Worm (Caenorhabditis elegans) whole organism, L2 larva: ENCODE measurements around the gene tcl-2.

Source experiments
- F13H6.1 ChIP-seq: sonication (generic microtip); optimal IDR thresholded peaks from 2 replicates; lab custom pipeline; 2016; ENCODE audit warnings: missing genetic modification characterization, missing compliant biosample characterization
- alr-1 ChIP-seq: fragments of 150-350 bp; optimal IDR thresholded peaks from 2 replicates; lab custom pipeline; 2014; ENCODE audit warnings: missing biosample characterization, missing genetic modification characterization
- aly-2 ChIP-seq: fragments of 150-350 bp; optimal IDR thresholded peaks from 2 replicates; lab custom pipeline; 2014; ENCODE audit warnings: missing biosample characterization, missing genetic modification characterization
- ceh-82 ChIP-seq: fragments of 150-350 bp; optimal IDR thresholded peaks from 2 replicates; lab custom pipeline; 2014; ENCODE audit warnings: missing biosample characterization, missing genetic modification characterization
- crh-2 ChIP-seq: sonication (generic microtip); optimal IDR thresholded peaks from 2 replicates; lab custom pipeline; 2017; ENCODE audit warnings: missing biosample characterization, missing genetic modification characterization
- egl-27 ChIP-seq: sonication (generic microtip); optimal IDR thresholded peaks from 3 replicates; lab custom pipeline; 2017; ENCODE audit warnings: missing biosample characterization, missing genetic modification reagents, missing genetic modification characterization
- elt-1 ChIP-seq: fragments of 150-350 bp; optimal IDR thresholded peaks from 2 replicates; lab custom pipeline; 2014; ENCODE audit warnings: missing biosample characterization, missing genetic modification characterization
- fos-1 ChIP-seq: fragments of 150-350 bp; optimal IDR thresholded peaks from 2 replicates; lab custom pipeline; 2014; ENCODE audit warnings: missing biosample characterization, missing genetic modification characterization
- gmeb-1 ChIP-seq: fragments of 150-350 bp; optimal IDR thresholded peaks from 2 replicates; lab custom pipeline; 2014; ENCODE audit warnings: missing biosample characterization, missing genetic modification characterization
- lin-11 ChIP-seq: fragments of 150-350 bp; sonication (generic microtip); optimal IDR thresholded peaks from 2 replicates; lab custom pipeline; 2014; ENCODE audit warnings: missing biosample characterization, missing genetic modification characterization, inconsistent platforms, mixed read lengths
- lin-13 ChIP-seq: fragments of 150-350 bp; optimal IDR thresholded peaks from 2 replicates; lab custom pipeline; 2014; ENCODE audit warnings: missing biosample characterization, missing genetic modification reagents, missing genetic modification characterization
- lsy-2 ChIP-seq, 2 experiments: fragments of 150-350 bp in 1 of 2; sonication (generic microtip) in 1 of 2; optimal IDR thresholded peaks; 2 replicates each; lab custom pipeline; 2014 to 2017; ENCODE audit warnings: missing biosample characterization in 2 of 2, missing genetic modification characterization in 2 of 2
- mab-5 ChIP-seq: fragments of 150-350 bp; optimal IDR thresholded peaks from 2 replicates; lab custom pipeline; 2014; ENCODE audit warnings: missing biosample characterization, missing genetic modification characterization
- mbf-1 ChIP-seq: sonication (generic microtip); optimal IDR thresholded peaks from 2 replicates; lab custom pipeline; 2017; ENCODE audit warnings: missing biosample characterization, missing genetic modification characterization
- mdl-1 ChIP-seq, 2 experiments: fragments of 150-350 bp in 1 of 2; sonication (generic microtip) in 1 of 2; optimal IDR thresholded peaks; 2 replicates each; lab custom pipeline; 2017; ENCODE audit warnings: missing biosample characterization in 2 of 2, missing genetic modification characterization in 2 of 2
- nhr-23 ChIP-seq: fragments of 150-350 bp; optimal IDR thresholded peaks from 2 replicates; lab custom pipeline; 2014; ENCODE audit warnings: missing biosample characterization, missing genetic modification reagents, missing genetic modification characterization
- nhr-237 ChIP-seq: fragments of 150-350 bp; optimal IDR thresholded peaks from 2 replicates; lab custom pipeline; 2014; ENCODE audit warnings: missing biosample characterization, missing genetic modification characterization
- nhr-6 ChIP-seq: fragments of 150-350 bp; optimal IDR thresholded peaks from 2 replicates; lab custom pipeline; 2014; ENCODE audit warnings: missing biosample characterization, missing genetic modification characterization
- nhr-77 ChIP-seq: fragments of 150-350 bp; optimal IDR thresholded peaks from 2 replicates; lab custom pipeline; 2014; ENCODE audit warnings: missing biosample characterization, missing genetic modification characterization
- peb-1 ChIP-seq: fragments of 150-350 bp; optimal IDR thresholded peaks from 2 replicates; lab custom pipeline; 2014; ENCODE audit warnings: missing biosample characterization, missing genetic modification characterization
- sem-4 ChIP-seq: fragments of 150-350 bp; optimal IDR thresholded peaks from 2 replicates; lab custom pipeline; 2014; ENCODE audit warnings: missing biosample characterization, missing genetic modification reagents, missing genetic modification characterization
- skn-1 ChIP-seq: sonication (generic microtip); optimal IDR thresholded peaks from 2 replicates; lab custom pipeline; 2017; ENCODE audit warnings: missing biosample characterization, missing genetic modification characterization
- sma-9 ChIP-seq, 2 experiments: fragments of 150-350 bp in 1 of 2; sonication (generic microtip) in 1 of 2; optimal IDR thresholded peaks; 2 replicates each; lab custom pipeline; 2014 to 2016; ENCODE audit warnings: missing genetic modification characterization in 2 of 2, mild to moderate bottlenecking in 1 of 2, missing biosample characterization in 1 of 2, missing compliant biosample characterization in 1 of 2, missing genetic modification reagents in 1 of 2, moderate library complexity in 1 of 2
- unc-39 ChIP-seq: fragments of 150-350 bp; optimal IDR thresholded peaks from 2 replicates; lab custom pipeline; 2014; ENCODE audit warnings: missing biosample characterization, missing genetic modification characterization

Gene tcl-2

DNA sequence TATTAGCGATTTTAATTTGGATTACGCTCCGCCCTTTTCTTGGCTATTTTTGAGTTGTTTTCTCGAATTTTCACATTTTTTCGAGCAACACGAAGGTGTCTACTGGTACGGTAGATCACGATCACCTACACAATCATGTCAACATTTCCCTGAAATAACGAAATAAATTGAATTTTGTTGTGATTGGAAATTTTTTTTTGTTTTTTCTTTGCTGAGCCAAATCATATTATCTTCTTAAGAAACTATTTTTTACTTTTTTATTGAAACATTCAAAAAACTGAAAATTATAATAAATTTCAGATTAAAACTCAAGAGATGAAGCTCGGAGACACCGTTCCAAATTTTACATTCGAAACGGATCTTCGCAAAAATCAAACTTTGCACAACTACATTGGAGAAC is 39.4 kb downstream of the tcl-2 start, which contains the start of gene prdx-6:
TSS of gene prdx-6 (plus strand) at position 301 of the 400 bp plus-strand sequence.
- TF ChIP-seq lsy-2 (tag; optimal IDR thresholded peaks at IDR 0.05; lab: Kevin White, UChicago) (no peak), alr-1 (no peak), elt-1 (no peak), aly-2 (tag; lab: Kevin White, UChicago) (no peak), sem-4 (tag; lab: Kevin White, UChicago) (no peak), unc-39 (tag; lab: Kevin White, UChicago) (no peak), mbf-1 (no peak), F13H6.1 (tag; lab: Kevin White, UChicago) (no peak), mdl-1 (tag; optimal IDR thresholded peaks at IDR 0.05; lab: Kevin White, UChicago) (no peak), peb-1 (no peak), egl-27 (tag; lab: Kevin White, UChicago) (no peak), nhr-6 (no peak), nhr-23 (no peak), ceh-82 (no peak), lin-13 (no peak), nhr-237 (tag; lab: Kevin White, UChicago) (no peak), skn-1 (no peak), crh-2 (no peak), gmeb-1 (no peak)

- no peak for TF ChIP-seq nhr-77 (tag; lab: Kevin White, UChicago)
- TF ChIP-seq fos-1: no peak
- no peak for TF ChIP-seq mab-5 (tag; lab: Kevin White, UChicago)
- no peak for TF ChIP-seq lin-11 (tag; lab: Kevin White, UChicago)
- TF ChIP-seq aly-2 (tag; lab: Kevin White, UChicago): no peak
- TF ChIP-seq F13H6.1 (tag; lab: Kevin White, UChicago): no peak
- no peak for TF ChIP-seq sma-9 (GFP tag; optimal IDR thresholded peaks at IDR 0.05; lab: Kevin White, UChicago)
- no peak for TF ChIP-seq sma-9 (tag; optimal IDR thresholded peaks at IDR 0.05; lab: Kevin White, UChicago)
These were observed 52.8 kb downstream of the tcl-2 start, which contains the start of gene gtf-2H1 for ce11 chrIV:231673-232072. TSS of gene gtf-2H1 (minus strand) at chrIV:231773.
